Fruit fly (Drosophila melanogaster) whole organism: ENCODE measurements around the gene mib1.

Experiments
- CG8478 ChIP-seq: fragments of >200 bp; optimal IDR thresholded peaks from 2 replicates; lab custom pipeline; 2018; ENCODE audit warnings: inconsistent platforms
- Dll ChIP-seq: fragments of >200 bp; optimal IDR thresholded peaks from 2 replicates; lab custom pipeline; 2017
- EcR ChIP-seq, 2 experiments: fragments of >200 bp; optimal IDR thresholded peaks; 2 replicates each; lab custom pipeline; 2017; ENCODE audit warnings: missing biosample characterization in 2 of 2, missing genetic modification characterization in 2 of 2, missing genetic modification reagents in 2 of 2
- pan ChIP-seq: fragments of >200 bp; optimal IDR thresholded peaks from 2 replicates; lab custom pipeline; 2017
- psq ChIP-seq: fragments of >200 bp; optimal IDR thresholded peaks from 2 replicates; lab custom pipeline; 2017
- usp ChIP-seq: fragments of >200 bp; optimal IDR thresholded peaks from 2 replicates; lab custom pipeline; 2017; ENCODE audit warnings: missing biosample characterization, missing genetic modification characterization, mixed read lengths

Gene mib1

DNA sequence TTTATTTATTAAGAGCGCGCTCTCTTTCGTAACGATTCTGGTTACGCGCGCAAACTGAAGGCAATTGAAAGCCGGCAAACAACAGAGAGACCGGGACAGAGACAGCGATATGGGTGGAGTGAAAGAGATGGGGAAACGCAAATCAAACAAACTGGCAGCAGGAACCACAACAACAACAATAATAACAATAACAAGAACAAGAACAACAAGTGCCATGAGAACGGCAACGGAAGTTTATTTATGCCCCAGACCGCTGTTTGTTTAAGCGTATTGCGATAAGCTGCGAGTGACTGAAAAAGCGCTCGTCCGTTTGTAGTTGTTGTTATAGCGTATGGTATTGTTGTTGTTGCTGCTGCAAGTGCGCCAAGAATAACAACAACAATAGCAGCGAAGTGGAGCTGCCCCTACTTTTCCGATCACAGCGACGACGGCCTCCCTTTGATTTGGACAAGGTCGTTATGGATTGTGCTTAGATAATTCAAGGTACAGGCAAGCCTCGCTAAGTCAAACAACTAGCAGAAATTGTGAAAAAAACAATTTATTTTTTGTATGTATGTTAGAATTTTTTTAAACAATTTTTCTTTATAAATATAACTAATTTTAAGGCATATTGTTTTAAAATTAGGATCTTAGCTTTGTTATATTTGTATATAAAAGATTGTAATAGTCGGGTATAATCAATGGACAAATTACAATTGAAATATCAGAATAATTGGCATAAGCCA, 14.6 kb upstream of the mib1 start:
- TF ChIP-seq EcR (GFP tag; optimal IDR thresholded peaks at IDR 0.05; lab: Kevin White, UChicago), result no peak
- TF ChIP-seq Dll (lab: Kevin White, UChicago), result no peak
- TF ChIP-seq pan (lab: Kevin White, UChicago), result no peak
- TF ChIP-seq psq (lab: Kevin White, UChicago), result no peak
- no peak for TF ChIP-seq CG8478 (lab: Kevin White, UChicago)
- no peak for TF ChIP-seq usp

dm6 chr3L:16025020-16025680, 13.5 kb upstream of the mib1 start:
- TF ChIP-seq usp (no peak), pan (lab: Kevin White, UChicago) (no peak), psq (lab: Kevin White, UChicago) (no peak), CG8478 (lab: Kevin White, UChicago) (no peak), EcR (GFP tag; optimal IDR thresholded peaks at IDR 0.05; lab: Kevin White, UChicago) (no peak), Dll (lab: Kevin White, UChicago) (no peak)

DNA sequence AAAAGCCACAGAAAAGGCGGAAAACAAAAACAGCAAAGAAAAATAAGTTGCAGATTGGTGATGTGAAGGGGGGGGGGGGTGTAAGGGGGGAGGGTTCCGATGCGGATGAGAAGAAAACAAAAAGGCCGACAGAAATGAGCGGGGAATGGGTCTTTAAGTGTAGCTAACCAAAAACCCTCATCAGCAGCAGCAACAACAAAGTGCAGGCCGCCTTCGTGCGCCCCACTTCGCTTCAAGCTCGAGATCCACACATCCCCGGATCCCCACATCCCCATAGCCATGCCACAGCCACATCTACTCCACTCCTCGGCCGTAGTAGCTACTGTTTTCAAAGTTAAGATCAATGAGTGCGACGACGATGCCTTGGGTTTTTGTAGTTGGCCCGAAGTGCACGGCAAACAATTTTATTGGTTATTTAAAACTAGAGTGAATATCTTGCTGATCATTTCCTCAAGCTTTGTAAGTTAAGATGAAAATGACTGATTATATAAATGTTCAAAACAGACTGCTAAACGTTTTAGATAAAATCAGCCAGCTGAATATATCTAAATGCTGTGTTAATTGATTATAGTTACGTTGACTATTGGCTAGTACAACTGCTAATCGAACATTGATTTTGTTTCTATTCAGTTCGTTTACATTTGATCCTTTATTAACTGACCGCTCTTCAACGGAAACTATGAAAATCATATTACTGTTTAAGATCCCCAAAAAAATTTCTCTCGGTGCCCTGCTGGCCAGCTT, 12.8 kb upstream of the mib1 start:
- TF ChIP-seq EcR (GFP tag; optimal IDR thresholded peaks at IDR 0.05; lab: Kevin White, UChicago), result no peak
- no peak for TF ChIP-seq CG8478 (lab: Kevin White, UChicago)
- TF ChIP-seq pan (lab: Kevin White, UChicago), result no peak
- TF ChIP-seq psq (lab: Kevin White, UChicago), result no peak
- TF ChIP-seq usp, result no peak
- no peak for TF ChIP-seq Dll (lab: Kevin White, UChicago)

DNA sequence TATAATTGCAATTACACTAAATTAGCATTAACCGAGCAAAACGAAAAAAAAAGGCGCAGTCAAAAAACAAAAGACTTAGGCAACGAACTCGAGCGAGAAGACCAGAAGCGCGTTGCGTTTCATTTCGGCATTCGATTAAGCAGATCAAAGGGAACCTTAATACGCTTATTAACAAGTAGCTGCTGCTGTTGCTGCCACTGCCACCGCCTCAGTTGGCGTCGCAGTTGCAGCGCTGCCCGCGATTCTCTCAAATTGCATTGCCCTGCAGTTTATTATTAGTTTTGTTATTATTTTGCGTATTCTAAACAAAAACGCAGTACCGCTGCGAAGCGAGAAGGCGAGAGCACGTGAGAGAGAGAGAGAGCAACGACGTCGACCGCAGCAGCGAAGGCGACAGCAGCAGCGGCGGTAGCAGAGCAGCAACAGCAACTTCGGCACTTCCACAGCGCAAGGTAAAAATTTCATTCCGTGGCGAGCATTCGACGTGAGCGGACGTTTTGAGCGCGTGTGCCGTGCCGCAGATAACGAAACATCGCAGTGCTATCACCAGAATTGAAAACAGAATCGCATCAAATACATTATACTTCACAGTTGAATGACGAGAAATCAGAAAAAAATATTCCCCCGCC, 11.5 kb upstream of the mib1 start, which contains the start of gene Notum:
Notum (plus strand) TSS at position 461 of the 629 bp plus-strand sequence.
- no peak for TF ChIP-seq CG8478 (lab: Kevin White, UChicago)
- TF ChIP-seq pan (lab: Kevin White, UChicago), result no peak

DNA sequence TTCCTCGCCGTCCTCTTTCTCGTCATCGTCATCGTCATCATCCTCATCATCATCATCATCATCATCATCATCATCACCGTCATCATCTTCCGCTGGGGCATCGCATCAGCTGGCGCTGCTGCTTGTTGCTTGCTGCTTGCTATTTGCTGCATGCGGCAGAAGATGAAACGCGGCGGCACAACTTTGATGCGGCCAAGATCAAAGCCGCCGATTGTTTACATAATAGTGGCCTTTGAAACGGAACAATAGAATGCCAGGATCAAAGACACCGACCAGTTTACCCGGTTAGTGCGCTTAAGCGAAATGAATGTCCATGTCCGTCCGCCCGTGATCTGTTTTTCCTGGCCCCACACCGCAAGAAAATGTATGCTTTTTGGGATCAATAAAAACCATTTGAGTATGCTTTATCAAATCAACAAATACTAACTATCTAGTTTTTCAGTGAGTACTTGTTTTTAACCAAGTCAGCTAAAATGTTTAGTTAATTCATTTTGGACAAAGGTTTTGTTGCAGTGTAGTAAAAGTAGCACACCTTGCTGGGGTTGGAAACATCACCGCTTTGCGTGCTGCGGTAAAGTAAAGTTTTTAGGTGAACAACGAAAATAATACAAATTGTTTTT, 9.6 kb upstream of the mib1 start:
- TF ChIP-seq EcR (GFP tag; optimal IDR thresholded peaks at IDR 0.05; lab: Kevin White, UChicago) (no peak), CG8478 (lab: Kevin White, UChicago) (no peak)

DNA sequence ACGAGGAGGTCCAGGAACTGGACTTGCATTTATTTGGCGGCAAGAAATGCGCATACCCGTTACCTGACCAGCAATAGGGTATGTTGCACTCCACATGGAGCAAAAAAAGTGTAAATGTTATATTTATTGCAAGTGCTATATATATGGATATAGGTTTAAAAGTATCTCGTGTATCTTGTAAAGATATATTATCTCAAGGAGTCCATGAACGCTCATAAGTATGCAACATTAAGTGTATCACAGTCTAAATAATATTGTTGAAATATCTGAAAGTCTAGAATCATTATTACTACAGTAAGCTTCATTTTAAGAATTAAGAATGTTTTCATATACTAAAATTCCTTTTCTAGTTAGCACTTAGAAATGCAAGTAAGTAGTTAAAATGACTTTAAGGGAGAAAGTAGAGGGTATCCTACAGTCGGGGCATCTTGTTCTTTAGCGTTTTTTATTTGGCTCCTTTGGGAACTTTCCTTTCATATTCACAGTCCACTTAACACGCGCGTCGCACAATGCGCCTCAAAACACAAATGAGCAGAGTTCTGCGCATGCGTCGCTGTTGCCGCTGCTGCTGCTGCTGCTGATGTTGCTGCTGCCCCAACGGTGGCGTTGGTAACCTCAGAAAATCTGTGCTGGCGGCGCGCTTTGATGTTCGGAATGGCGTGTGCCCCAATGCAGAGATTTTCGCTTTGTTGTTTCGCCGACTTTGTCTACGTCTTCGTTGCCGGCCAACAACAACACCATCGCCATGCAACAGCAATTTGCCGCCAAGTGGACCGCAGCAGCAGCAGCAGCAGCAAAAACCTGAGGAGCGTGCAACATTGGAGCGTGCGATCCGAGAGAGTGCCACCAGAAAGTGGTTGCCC, 7.8 kb upstream of the mib1 start:
- TF ChIP-seq EcR (GFP tag; optimal IDR thresholded peaks at IDR 0.05; lab: Kevin White, UChicago) (no peak), Dll (lab: Kevin White, UChicago) (no peak), psq (lab: Kevin White, UChicago) (no peak), CG8478 (lab: Kevin White, UChicago) (no peak), pan (lab: Kevin White, UChicago) (no peak), usp (no peak)

dm6 chr3L:16018721-16019120, 7.1 kb upstream of the mib1 start:
- TF ChIP-seq pan (lab: Kevin White, UChicago) (no peak), EcR (GFP tag; optimal IDR thresholded peaks at IDR 0.05; lab: Kevin White, UChicago) (no peak), usp (no peak), psq (lab: Kevin White, UChicago) (no peak), CG8478 (lab: Kevin White, UChicago) (no peak), Dll (lab: Kevin White, UChicago) (no peak)

- TF ChIP-seq Dll (lab: Kevin White, UChicago), result no peak
- no peak for TF ChIP-seq pan (lab: Kevin White, UChicago)
- no peak for TF ChIP-seq psq (lab: Kevin White, UChicago)
- TF ChIP-seq CG8478 (lab: Kevin White, UChicago), result no peak
- TF ChIP-seq usp, result no peak
- TF ChIP-seq EcR (GFP tag; optimal IDR thresholded peaks at IDR 0.05; lab: Kevin White, UChicago), result no peak
These were observed 6.6 kb upstream of the mib1 start for dm6 chr3L:16018251-16018583.

- no peak for TF ChIP-seq Dll (lab: Kevin White, UChicago)
- no peak for TF ChIP-seq pan (lab: Kevin White, UChicago)
- TF ChIP-seq usp, result no peak
- no peak for TF ChIP-seq psq (lab: Kevin White, UChicago)
- TF ChIP-seq CG8478 (lab: Kevin White, UChicago), result no peak
- TF ChIP-seq EcR (GFP tag; optimal IDR thresholded peaks at IDR 0.05; lab: Kevin White, UChicago), result no peak
These were observed 6.1 kb upstream of the mib1 start for dm6 chr3L:16017528-16018250.

DNA sequence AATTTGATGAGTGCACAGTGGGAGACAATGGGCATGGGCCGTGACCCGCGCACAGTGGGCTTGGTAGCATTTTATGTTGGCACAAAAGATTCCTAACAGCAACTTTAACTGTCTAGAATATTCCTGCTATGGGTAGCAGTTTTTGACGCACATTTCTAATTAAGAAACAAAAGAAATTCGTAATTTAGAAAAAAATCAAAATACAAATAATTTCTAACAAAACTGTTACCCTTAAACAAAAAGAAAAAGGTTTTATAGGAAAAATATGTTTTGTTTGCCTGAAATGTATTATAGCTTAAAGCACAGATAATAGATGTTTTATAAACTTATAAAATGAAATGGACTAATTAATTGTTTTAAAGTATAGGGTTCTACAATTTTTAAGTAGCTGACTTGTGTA, 5.3 kb upstream of the mib1 start:
- TF ChIP-seq Dll (lab: Kevin White, UChicago) (no peak), EcR (GFP tag; optimal IDR thresholded peaks at IDR 0.05; lab: Kevin White, UChicago) (no peak), pan (lab: Kevin White, UChicago) (no peak), usp (no peak), psq (lab: Kevin White, UChicago) (no peak), CG8478 (lab: Kevin White, UChicago) (no peak)
